Fruit fly (Drosophila melanogaster) S2 (cell line): ENCODE results near the gene Rcd5.

Experiments
- CG8478 ChIP-seq: fragments of >200 bp; optimal IDR thresholded peaks from 2 replicates; lab custom pipeline; 2018
- CTCF ChIP-seq, 2 experiments: fragments of >200 bp; optimal IDR thresholded peaks; 2 replicates each; lab custom pipeline; 2018

DNA sequence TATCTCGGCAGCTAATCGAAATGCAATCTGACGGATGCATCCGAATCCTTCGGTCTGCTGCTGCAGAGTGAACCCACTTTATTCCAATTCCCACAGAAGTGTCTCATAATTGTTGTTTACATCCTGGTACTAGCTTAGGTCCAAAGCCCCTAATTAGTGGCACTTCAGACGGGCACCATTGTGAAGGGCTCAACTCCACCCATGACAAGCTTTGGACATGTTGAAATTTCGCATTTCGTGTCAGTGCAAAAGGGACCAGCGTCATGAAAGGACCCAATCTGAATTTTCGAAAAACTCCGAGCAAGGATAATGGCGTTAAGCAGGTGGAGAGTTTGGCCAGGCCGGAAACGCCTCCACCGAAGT is 13.8 kb upstream of the Rcd5 start, which contains the start of gene Gr64a:
- TF ChIP-seq CG8478 (lab: Kevin White, UChicago) = no peak
- no peak for TF ChIP-seq CTCF (optimal IDR thresholded peaks at IDR 0.05; lab: Kevin White, UChicago)
